Worm (Caenorhabditis elegans) whole organism, dauer: Measurements from ENCODE around the gene gst-17.

Experiments
- unc-62 ChIP-seq: sonication (generic microtip); optimal IDR thresholded peaks from 2 replicates; lab custom pipeline; 2017; ENCODE audit warnings: missing biosample characterization, missing genetic modification reagents, missing genetic modification characterization

The gst-17 gene

DNA sequence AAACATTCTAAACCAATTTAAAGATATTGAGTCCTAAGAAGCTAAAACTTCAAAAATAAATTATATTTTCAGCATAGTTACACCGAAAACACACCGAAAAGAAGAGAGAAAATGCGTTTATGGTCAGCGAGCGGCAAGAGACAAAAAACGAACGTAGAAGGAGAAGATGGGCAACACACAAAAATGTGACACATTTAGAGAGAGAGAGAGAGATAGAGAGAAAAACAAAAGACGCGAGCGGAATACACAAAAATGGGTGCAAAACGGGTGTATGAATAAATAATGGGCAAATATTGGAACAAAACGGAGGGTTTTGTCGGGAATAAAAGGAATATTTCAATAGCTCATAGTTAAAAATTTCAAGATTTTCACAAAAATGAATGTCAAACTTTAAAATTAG is 9.6 kb upstream of the gst-17 start:
- TF ChIP-seq unc-62 = no peak

DNA sequence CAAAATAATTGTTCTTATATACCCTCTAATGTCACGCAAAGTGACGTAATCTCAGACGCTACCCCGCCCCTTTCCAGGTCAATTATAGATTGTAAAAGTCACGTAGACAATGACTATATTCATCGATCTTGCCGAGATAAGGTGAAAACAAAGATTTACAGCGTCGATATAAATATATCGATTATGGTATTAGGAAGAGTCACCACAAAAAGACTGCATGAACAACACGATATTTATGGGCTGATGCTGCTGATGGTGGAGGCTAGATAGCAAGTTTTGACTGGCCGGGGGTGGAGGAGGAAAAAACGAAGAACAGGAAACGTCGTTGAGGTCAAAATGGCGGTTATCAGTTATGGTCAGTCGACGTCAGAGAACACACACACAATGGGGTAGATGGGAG is 8.0 kb upstream of the gst-17 start:
- TF ChIP-seq unc-62 = no peak

DNA sequence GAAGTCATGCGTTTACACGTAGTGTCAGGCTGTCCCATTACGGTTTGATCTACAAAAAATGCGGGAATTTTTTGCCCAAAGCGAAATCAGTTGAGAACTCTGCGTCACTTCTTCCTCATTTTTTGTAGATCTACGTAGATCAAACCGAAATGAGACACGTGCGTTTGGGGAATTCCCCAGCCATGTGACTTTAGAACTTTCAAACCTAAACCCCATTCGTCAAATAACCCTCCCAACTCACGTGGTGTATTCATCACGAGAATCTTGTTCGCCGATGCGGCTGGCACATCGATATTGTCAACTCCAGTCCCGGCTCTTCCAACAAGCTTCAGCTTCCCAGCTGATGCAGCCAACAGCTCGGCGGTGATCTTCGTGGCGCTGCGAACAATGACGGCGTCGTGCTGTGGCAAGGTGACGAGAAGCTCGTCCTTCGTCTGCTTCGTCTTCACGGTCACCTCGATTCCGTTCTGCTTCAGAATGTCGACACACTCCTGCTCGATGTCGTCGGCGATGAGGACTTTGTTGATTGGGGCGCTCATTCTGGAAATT is 7.4 kb upstream of the gst-17 start, which contains the start of gene phdh-1:
phdh-1 (minus strand) TSS at position 540 of the 549 bp plus-strand sequence.
- TF ChIP-seq unc-62 = no peak

DNA sequence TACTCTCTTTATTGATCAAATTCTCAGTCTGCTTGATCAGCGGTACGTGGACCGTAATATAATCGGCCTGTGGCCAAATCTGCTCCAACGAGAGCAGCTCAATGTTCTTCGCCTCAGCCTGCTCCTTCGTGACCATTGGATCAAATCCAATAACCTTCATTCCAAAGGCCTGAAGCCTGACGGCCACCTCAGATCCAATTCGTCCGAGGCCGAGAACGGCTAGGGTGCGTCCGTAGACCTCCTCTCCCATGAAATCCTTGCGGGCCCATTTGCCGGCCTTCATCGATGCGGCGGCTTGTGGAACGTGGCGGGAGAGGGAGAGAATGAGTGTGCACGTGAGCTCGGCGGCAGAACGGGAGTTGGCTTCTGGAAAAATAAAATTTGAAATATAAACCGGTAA is 6.9 kb upstream of the gst-17 start:
- no peak for TF ChIP-seq unc-62

DNA sequence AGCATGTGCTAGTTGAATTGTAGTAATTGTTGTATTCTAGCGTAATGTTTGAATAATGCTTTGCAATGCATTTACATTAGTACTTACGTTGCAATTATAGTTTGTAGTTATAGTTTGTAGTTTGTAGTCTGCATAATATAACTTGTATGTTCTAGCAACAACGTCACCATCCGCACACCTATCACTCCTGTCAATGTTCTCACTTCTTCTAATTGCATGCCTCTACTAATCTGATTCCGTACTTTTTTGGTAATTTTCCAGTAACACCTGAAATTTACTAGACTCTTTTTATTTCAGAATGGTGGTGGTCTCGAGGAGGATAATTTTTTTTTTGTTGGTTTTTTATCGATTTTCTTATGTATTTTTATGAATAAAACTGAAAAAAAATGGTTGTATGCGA is 6.0 kb upstream of the gst-17 start:
- no peak for TF ChIP-seq unc-62

DNA sequence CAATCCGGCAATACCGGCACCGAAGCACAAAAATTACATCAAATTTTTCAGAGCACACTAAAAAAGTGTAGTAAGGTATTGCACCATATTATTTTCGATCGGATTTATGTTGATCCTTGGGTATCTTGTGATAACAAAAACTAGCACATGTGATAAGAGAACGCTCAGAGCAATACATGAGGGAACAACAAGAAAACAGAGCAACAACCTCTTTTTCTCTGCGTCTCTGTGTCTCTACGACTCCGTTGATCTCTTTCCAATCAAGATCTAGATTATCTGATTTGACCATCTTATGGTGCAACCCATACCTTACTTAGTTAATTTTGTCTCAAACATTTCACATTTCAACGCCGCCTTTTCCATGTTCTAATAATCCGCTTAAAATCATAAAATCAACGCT is 1.6 kb upstream of the gst-17 start, which contains the start of gene tag-10:
tag-10 (plus strand) TSS at position 347 of the 400 bp plus-strand sequence.
- TF ChIP-seq unc-62 = no peak

DNA sequence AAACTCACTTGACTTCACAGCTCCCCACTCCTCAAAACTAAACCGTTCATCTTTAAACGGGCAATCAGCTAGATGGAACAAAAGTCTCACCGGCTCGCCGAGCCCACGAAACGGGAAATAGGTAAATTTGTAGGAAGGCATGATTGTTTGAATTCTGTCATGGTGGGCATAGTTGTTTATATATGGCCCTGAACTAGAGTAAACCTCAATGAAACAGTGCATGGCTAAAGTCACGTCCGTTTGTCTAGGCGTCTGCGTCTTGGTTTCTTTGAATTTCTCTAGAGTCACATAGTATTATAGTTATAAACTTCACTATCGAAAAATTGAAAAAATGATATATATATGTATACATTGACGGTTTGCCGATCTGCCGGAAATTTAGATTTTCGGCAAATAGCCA is 3.6 kb downstream of the gst-17 start, which contains the start of gene gst-19:
gst-19 (minus strand) TSS at position 145 of the 400 bp plus-strand sequence.
- TF ChIP-seq unc-62 = no peak

DNA sequence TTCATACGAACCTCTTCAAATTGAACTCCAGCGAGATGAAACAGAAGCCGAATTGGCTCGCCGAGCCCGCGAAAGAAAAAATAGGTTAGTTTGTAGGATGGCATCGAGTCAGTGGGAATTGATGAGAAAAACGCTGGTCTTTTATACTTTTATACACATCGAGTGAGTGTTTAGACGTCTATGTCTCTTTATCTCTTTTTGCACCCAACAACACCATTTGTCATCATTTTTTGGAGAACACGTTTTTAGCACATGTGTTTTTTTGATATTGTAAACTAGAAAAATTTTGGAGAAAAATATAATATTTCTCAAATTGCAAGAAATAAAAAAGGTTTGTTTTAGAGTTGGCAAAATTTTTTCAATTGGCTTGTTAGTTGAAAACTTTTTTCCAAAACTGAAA is 6.3 kb downstream of the gst-17 start, which contains the start of gene gst-16:
gst-16 (minus strand) TSS at position 111 of the 400 bp plus-strand sequence.
- TF ChIP-seq unc-62 = no peak

DNA sequence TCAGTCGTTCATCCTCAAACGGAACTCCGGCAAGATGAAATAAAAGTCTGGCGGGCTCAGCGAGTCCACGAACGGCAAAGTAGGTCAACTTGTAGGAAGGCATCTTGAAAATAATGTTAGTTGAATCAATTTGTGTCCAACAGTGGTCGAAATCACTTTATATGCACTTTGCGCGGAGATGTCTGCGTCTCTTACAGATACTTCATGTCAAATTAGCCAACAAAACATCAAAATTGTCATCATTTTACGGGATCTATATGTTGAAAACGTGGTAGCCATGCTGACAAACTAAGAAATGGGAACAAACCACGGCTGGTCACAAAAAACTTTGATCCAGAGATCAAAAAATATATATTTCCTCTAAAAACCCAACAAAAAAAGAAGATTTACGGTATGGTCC is 12.8 kb downstream of the gst-17 start, which contains the start of gene gst-12:
gst-12 (minus strand) TSS at position 254 of the 400 bp plus-strand sequence.
- TF ChIP-seq unc-62 = no peak

DNA sequence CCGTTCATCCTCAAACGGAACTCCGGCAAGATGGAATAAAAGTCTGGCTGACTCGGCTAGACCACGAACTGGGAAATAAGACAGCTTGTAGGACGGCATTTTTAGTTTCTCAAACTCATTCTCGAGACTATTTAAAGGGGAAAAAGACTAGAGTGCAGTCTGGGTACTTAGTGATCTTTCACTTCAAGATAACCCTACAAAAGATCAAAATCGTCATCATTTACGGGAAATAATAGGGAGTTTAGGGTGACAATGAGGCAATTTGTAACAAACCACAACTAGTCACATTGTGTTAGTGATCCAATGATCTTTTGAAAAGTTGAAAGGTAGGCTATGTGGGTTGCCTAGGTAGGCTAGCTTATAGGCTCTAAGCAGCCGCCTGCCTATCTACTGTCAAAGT is 14.6 kb downstream of the gst-17 start, which contains the start of gene gst-14:
gst-14 (minus strand) TSS at position 101 of the 400 bp plus-strand sequence.
- no peak for TF ChIP-seq unc-62

DNA sequence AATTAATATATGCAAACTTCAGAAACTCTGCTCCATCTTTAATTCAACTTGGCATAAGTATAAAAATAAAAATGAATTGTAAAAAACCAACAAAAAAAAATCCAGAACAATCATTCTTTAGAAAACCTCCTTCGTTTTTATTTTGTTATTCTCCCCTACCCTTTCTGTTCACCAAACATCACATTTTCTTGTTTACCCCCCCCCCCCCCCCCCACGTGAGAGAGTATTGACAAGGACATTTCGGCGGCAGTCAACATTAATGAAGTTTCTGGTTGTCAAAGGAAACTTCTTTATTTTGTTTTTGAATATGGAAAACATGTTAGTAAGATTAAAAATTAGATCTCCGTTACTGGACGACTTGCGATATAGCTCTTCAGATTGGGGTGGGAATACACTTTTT is 16.1 kb downstream of the gst-17 start:
- TF ChIP-seq unc-62 = no peak

DNA sequence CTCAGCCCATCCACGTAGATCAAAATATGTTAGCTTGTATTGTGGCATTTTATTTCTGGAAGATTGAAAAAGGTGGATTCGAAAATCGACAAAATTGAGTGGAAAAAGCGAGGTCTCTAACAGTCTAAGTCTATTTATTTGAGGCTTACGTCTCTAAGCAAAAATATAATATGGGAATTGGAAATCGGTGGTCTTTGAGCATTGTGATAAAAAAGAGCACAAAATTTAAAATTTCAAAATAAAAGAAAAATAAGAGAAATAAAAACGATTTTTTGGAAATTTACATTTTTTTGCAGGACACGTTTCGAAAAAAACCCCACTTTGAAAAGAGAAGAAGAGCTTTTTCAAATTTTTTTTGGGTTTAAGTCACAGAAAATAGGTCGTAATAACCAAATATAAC is 17.5 kb downstream of the gst-17 start, which contains the start of gene gst-15:
gst-15 (minus strand) TSS at position 101 of the 400 bp plus-strand sequence.
- TF ChIP-seq unc-62 = no peak

DNA sequence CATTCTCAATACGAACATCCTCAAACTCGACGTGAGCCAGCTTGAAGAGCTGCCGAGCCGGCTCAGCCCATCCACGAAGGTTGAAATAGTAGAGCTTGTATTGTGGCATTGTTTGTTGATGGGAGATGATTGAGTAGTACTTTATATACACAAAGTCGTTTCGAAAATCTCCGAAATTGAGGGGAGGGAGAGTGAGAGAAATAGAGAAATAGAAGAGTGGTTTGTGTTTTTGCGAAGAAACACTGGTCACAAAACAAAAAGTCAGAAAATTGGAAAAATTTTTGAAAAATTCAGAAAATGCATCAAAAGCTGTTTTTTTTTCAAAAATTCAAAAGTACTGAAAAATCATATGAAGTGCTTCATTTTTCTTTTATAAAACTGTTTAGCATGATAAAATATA is 19.4 kb downstream of the gst-17 start, which contains the start of gene gst-24:
gst-24 (minus strand) TSS at position 181 of the 400 bp plus-strand sequence.
- TF ChIP-seq unc-62 = no peak

DNA sequence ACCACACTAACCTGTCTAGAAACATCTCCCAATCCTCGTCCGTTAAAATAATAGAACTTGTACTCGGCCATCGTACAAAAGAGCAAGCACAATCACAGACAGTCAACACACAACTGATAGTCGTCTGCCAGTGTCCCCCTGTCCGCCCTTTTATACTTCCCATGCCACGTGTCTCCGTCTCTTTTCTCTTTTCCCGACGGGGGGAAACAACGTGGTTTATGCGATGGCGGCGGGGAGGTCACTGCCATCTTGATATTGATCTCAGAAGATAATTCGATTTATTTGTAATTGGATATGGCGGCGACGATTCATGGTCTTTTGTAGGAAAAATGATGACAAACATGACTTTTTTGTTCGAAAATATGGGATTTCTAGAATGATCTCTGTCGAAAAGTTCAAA is 20.9 kb downstream of the gst-17 start, which contains the start of gene gst-20:
gst-20 (minus strand) TSS at position 170 of the 400 bp plus-strand sequence.
- no peak for TF ChIP-seq unc-62

DNA sequence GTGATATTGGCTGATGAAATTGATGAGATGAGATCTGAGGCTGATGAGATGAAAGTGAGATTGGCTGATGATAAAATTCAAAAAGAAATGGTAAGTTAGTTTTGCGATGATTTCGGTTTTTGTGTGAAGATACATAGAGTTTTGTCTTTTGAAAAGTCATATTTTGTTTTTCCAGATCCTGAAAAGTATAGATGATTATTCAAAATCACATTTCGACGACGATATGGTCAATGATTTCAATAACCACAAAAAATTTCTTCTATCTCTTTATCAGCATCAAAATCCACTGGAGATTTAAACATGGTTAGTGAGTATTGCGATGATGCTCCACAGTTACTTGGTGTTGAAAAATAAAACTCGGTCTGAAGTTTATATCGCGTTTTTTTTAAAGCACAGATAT is 29.7 kb downstream of the gst-17 start, which contains the start of gene csp-1:
csp-1 (plus strand) TSS at position 301 of the 400 bp plus-strand sequence.
- no peak for TF ChIP-seq unc-62

DNA sequence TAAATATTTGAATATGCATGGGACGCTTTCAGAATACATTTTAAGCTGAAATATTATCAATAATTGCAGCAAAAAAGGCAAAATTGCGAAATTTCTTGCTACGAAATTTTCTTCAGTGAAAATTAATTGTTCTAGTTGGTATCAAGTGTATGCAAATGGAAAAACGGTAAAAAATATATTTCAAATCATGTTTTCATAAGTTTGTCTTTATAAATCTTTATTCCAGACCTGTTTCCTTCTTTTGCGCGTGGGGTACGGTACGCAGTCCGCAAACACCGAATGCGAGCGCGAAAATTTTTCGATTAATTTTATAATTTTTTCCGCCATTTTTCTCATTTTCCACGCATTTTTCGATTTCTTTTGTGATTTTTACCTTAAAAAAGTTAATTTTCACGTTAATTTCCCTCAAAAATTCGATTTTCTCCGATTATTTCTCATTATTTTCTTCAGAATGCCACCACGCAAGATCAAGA is 34.0 kb downstream of the gst-17 start, which contains the start of the genes fbxc-23 and csc-1:
fbxc-23 (minus strand) TSS at position 51 of the 473 bp plus-strand sequence.
csc-1 (plus strand) TSS at position 451 of the 473 bp plus-strand sequence.
- TF ChIP-seq unc-62 = no peak

DNA sequence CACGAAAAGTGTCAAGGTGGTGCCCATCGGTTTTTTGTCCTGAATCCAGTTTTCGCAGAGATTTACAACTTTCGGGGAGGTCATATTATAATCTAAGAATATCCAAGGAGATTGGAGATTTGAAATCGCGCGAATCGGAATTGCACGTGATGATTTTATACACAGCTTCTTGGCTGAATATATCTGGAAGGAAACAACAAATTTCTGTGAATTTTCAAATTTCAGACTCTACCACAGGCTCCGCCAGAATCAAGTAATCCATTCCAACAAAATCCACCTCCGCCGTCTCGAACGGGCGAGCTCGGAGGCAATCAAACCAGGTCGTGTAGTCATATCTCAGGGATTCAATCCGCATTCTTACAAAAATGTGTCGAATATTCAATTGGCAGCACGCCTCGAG is 35.3 kb downstream of the gst-17 start:
- TF ChIP-seq unc-62 = no peak

DNA sequence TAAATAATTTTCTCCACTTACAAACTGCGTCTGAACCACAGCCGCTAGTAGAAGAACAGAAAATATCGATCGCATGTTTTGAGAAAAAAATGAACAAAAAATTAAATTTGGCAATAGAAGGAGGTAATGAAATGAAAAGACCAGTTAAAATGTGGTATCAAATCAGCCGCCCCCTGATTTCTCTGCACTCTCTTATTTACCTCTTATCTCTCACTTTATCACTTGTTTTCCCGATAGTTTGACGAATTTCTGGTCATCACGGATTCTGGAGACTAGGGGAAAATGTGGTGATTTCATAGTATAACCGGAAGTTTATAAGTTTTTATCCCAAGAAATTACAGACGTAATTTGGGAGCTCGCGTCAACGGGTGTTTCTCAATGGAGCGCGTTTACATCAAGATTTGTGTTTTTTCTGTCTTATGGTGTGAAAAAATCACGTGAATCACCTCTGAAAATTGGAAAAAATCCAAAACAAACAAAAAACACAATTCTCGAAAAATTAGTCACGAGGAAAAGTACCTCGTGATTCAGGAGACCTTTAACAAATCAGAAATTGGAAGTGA is 36.9 kb downstream of the gst-17 start, which contains the start of gene clec-146:
clec-146 (minus strand) TSS at position 116 of the 563 bp plus-strand sequence.
- no peak for TF ChIP-seq unc-62
